Worm (Caenorhabditis elegans) whole organism, L1 larva: ENCODE results near the gene wrm-1.

ENCODE experiments used
- C34B4.2 ChIP-seq: sonication (generic microtip); optimal IDR thresholded peaks from 2 replicates; lab custom pipeline; 2017; ENCODE audit warnings: mild to moderate bottlenecking, missing genetic modification characterization, missing compliant biosample characterization
- lir-3 ChIP-seq: sonication (generic microtip); optimal IDR thresholded peaks from 2 replicates; lab custom pipeline; 2016; ENCODE audit warnings: mild to moderate bottlenecking, missing genetic modification characterization, moderate library complexity, missing compliant biosample characterization; ENCODE audit not compliant: poor library complexity
- nhr-11 ChIP-seq: fragments of 150-350 bp; optimal IDR thresholded peaks from 2 replicates; lab custom pipeline; 2014; ENCODE audit warnings: missing biosample characterization, missing genetic modification characterization
- vab-15 ChIP-seq: sonication (generic microtip); optimal IDR thresholded peaks from 2 replicates; lab custom pipeline; 2017; ENCODE audit warnings: missing genotype, mild to moderate bottlenecking, missing genetic modification characterization, missing compliant biosample characterization

DNA sequence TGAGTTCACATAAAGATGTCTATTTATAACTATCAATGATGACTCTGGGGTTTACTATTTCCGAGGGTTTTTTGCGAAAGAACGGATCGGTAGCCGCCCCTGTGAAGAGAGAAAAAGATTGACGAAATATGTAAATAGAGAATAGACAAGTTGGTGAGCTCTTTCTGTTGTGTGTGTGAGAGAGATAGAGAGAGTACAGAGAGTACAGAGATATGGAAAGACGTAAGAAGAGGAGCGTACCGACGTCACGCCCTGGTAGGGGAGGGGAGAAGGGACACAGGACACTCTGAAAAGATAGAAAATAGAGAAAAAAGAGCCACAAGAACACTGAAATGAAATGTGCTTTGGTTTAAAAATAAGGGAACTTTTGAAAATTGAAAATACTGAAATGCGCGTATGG lies 34.4 kb upstream of the wrm-1 start:
- TF ChIP-seq nhr-11: no peak
- no peak for TF ChIP-seq lir-3 (tag; lab: Kevin White, UChicago)
- no peak for TF ChIP-seq vab-15 (tag; lab: Kevin White, UChicago)
- TF ChIP-seq C34B4.2 (tag; lab: Kevin White, UChicago): no peak
